Worm (Caenorhabditis elegans) whole organism, mixed stage, embryonic: ENCODE data around the gene fbxa-71.

Experiments used
- nhr-237 ChIP-seq: fragments of 150-350 bp; optimal IDR thresholded peaks from 2 replicates; lab custom pipeline; 2014; ENCODE audit warnings: missing biosample characterization, missing genetic modification characterization
- snpc-4 ChIP-seq: fragments of 150-350 bp; optimal IDR thresholded peaks from 2 replicates; lab custom pipeline; 2014; ENCODE audit warnings: missing biosample characterization, missing genetic modification characterization

DNA sequence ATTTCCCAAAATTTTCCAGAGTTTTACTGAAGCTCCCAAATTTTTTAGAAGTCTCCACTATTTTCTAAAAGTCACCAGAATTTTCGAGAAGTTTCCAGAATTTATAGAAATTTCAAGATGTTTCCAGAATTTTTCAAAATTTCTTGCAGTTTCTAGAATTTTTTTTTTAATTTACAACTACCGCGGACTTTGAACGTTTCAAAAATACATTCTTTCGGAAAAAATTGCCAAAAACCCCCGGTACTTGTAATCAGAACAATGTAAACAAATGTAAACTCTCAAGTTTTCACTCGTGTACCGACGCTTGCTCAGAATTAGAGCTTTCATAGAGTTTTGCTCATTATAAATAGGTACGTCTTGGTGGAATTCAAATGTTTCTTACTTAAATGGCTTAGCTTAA lies 17.1 kb downstream of the fbxa-71 start, which contains the start of gene fbxa-39:
- no peak for TF ChIP-seq nhr-237 (tag; lab: Kevin White, UChicago)
- TF ChIP-seq snpc-4 (tag; lab: Kevin White, UChicago): no peak
